Worm (Caenorhabditis elegans): Measurements from ENCODE around the gene Y43F8B.2.

Gene Y43F8B.2

ce11 chrV:19533010-19533409 lies at the start of gene Y43F8B.2:
Y43F8B.2 (minus strand) TSS chrV:19533110.
- no peak for TF ChIP-seq unc-62 (GFP tag; optimal IDR thresholded peaks at IDR 0.05)

ce11 chrV:19582256-19582655 lies 49.3 kb upstream of the Y43F8B.2 start:
- TF ChIP-seq unc-62 (GFP tag; optimal IDR thresholded peaks at IDR 0.05): no peak

ce11 chrV:19579509-19579908 lies 46.6 kb upstream of the Y43F8B.2 start:
- no peak for TF ChIP-seq unc-62 (GFP tag; optimal IDR thresholded peaks at IDR 0.05)

ce11 chrV:19570102-19570501 lies 37.2 kb upstream of the Y43F8B.2 start:
- TF ChIP-seq unc-62 (GFP tag; optimal IDR thresholded peaks at IDR 0.05): no peak

- no peak for TF ChIP-seq unc-62 (GFP tag; optimal IDR thresholded peaks at IDR 0.05)
These were observed 32.2 kb upstream of the Y43F8B.2 start, which contains the start of gene kcnl-1 for ce11 chrV:19565082-19565481. kcnl-1 (plus strand) TSS chrV:19565382.

ce11 chrV:19555869-19556268 lies 23.0 kb upstream of the Y43F8B.2 start, which contains the start of gene oac-1:
oac-1 (minus strand) TSS chrV:19555969.
- TF ChIP-seq unc-62 (GFP tag; optimal IDR thresholded peaks at IDR 0.05): no peak

- TF ChIP-seq unc-62 (GFP tag; optimal IDR thresholded peaks at IDR 0.05): no peak
These were observed 22.4 kb upstream of the Y43F8B.2 start for ce11 chrV:19555350-19555749.

ce11 chrV:19550294-19550693 lies 17.4 kb upstream of the Y43F8B.2 start:
- no peak for TF ChIP-seq unc-62 (GFP tag; optimal IDR thresholded peaks at IDR 0.05)

- TF ChIP-seq unc-62 (GFP tag; optimal IDR thresholded peaks at IDR 0.05): no peak
These were observed 16.8 kb upstream of the Y43F8B.2 start, which contains the start of gene Y43F8B.20 for ce11 chrV:19549689-19550088. Y43F8B.20 (minus strand) TSS chrV:19549789.

ce11 chrV:19546673-19547072 lies 13.8 kb upstream of the Y43F8B.2 start:
- TF ChIP-seq unc-62 (GFP tag; optimal IDR thresholded peaks at IDR 0.05): no peak

ce11 chrV:19546100-19546499 lies 13.2 kb upstream of the Y43F8B.2 start, which contains the start of gene Y43F8B.1:
Y43F8B.1 (minus strand) TSS chrV:19546200.
- TF ChIP-seq unc-62 (GFP tag; optimal IDR thresholded peaks at IDR 0.05): no peak

- no peak for TF ChIP-seq unc-62 (GFP tag; optimal IDR thresholded peaks at IDR 0.05)
These were observed 12.1 kb upstream of the Y43F8B.2 start for ce11 chrV:19545026-19545425.

- no peak for TF ChIP-seq unc-62 (GFP tag; optimal IDR thresholded peaks at IDR 0.05)
These were observed 10.6 kb upstream of the Y43F8B.2 start for ce11 chrV:19543509-19543908.

- no peak for TF ChIP-seq unc-62 (GFP tag; optimal IDR thresholded peaks at IDR 0.05)
These were observed 8.0 kb upstream of the Y43F8B.2 start for ce11 chrV:19540916-19541315.

ce11 chrV:19533480-19533879 lies 570 bp upstream of the Y43F8B.2 start:
- no peak for TF ChIP-seq unc-62 (GFP tag; optimal IDR thresholded peaks at IDR 0.05)

- no peak for TF ChIP-seq unc-62 (GFP tag; optimal IDR thresholded peaks at IDR 0.05)
These were observed 1.9 kb downstream of the Y43F8B.2 start for ce11 chrV:19531034-19531433.

- no peak for TF ChIP-seq unc-62 (GFP tag; optimal IDR thresholded peaks at IDR 0.05)
These were observed 3.7 kb downstream of the Y43F8B.2 start for ce11 chrV:19529168-19529567.

- TF ChIP-seq unc-62 (GFP tag; optimal IDR thresholded peaks at IDR 0.05): no peak
These were observed 5.3 kb downstream of the Y43F8B.2 start for ce11 chrV:19527565-19527964.
